Fruit fly (Drosophila melanogaster): ENCODE measurements around the gene CG10301.

CG10301 gene

DNA sequence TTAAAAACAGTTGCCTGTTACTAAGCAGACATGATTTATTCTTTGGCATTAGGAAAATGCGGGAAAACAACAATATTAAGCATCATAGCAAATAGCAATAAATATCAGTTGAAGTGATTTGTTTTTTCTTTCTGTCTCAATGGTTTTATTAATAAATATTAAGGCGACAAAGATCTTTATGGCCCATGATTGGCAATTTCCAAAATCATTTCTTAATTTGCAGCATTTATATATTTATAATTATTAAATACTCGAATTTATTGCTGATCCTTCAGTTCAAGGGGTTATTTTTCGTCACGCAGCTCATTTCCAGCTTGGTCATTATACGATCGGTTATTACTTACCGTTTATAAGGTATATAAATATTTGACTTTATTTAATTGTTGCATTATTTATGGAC lies 17.7 kb downstream of the CG10301 start:
- TF ChIP-seq CG8478 (optimal IDR thresholded peaks at IDR 0.05), result no peak
- no peak for TF ChIP-seq usp (GFP tag; optimal IDR thresholded peaks at IDR 0.05)
- no peak for TF ChIP-seq EcR (GFP tag; optimal IDR thresholded peaks at IDR 0.05)
- no peak for TF ChIP-seq pan (optimal IDR thresholded peaks at IDR 0.05)
- TF ChIP-seq Dll (optimal IDR thresholded peaks at IDR 0.05), result no peak
- TF ChIP-seq psq (optimal IDR thresholded peaks at IDR 0.05), result no peak

DNA sequence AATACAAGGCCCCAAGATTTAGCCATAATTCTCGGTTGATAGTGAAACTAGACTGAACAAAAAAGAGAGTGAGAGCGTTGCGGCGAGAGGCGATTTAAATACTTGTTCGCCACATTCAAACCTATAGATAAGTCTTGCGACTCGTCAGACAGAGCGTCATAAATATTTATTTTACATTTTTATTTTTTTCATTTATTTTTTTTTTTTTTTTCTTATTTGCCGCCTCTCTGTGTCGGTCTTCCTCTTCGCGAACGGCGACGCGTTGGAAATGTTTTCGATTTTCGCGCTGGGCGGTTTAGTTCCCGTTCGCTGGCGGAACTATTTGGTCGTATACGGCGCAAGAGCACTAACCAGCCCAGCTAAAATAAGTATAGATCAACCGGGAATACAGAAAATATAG lies 18.1 kb downstream of the CG10301 start:
- TF ChIP-seq pan (optimal IDR thresholded peaks at IDR 0.05), result no peak
- TF ChIP-seq psq (optimal IDR thresholded peaks at IDR 0.05), result no peak
- no peak for TF ChIP-seq usp (GFP tag; optimal IDR thresholded peaks at IDR 0.05)
- no peak for TF ChIP-seq CG8478 (optimal IDR thresholded peaks at IDR 0.05)
- no peak for TF ChIP-seq Dll (optimal IDR thresholded peaks at IDR 0.05)
- no peak for TF ChIP-seq EcR (GFP tag; optimal IDR thresholded peaks at IDR 0.05)

- TF ChIP-seq psq (optimal IDR thresholded peaks at IDR 0.05) (no peak), CG8478 (optimal IDR thresholded peaks at IDR 0.05) (no peak), Dll (optimal IDR thresholded peaks at IDR 0.05) (no peak), pan (optimal IDR thresholded peaks at IDR 0.05) (no peak), usp (GFP tag; optimal IDR thresholded peaks at IDR 0.05) (no peak), EcR (GFP tag; optimal IDR thresholded peaks at IDR 0.05) (no peak)
These were observed 19.1 kb downstream of the CG10301 start for dm6 chr3R:23729066-23729465.

DNA sequence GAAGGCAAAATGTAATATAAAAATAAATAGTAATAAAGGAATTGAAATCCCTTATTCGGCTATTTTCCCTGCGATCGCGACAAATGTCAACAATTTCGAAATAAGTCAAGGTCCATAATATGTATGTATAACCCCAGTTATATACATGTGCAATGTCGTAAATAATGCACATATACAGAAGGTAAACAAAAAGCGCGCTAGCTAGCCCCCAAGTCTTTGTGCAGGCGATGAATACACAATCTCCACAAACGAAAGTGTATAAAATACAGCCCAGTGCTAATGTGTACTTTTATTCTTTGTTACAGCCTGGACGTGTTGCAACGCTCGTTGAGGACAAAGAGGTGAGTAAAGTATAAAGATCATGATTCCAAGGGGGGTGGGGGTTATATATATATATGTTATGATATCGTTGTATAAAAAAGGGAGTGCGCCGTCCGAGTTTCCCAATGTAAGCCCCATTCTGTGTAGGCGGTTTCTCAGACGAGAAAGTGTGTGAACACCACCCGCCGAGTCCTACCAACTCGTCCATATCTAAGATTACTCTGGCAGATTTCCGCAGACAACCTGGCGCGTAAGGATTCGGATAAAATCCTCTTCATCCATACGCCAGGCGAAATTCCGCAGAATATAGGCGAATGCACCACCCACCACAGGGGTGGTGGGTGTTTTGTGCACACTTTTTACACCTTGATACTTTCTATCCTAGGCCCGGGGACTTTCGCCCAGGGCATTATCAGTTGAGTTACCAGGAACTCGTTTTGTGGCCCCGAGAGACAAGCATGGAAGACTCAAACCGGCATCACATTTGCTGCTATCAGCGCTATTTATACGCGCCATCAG lies 19.9 kb downstream of the CG10301 start:
- TF ChIP-seq usp (GFP tag; optimal IDR thresholded peaks at IDR 0.05) (no peak), CG8478 (optimal IDR thresholded peaks at IDR 0.05) (no peak), psq (optimal IDR thresholded peaks at IDR 0.05) (no peak), Dll (optimal IDR thresholded peaks at IDR 0.05) (no peak), EcR (GFP tag; optimal IDR thresholded peaks at IDR 0.05) (no peak), pan (optimal IDR thresholded peaks at IDR 0.05) (no peak)

- TF ChIP-seq EcR (GFP tag; optimal IDR thresholded peaks at IDR 0.05), result no peak
- TF ChIP-seq psq (optimal IDR thresholded peaks at IDR 0.05), result no peak
- TF ChIP-seq Dll (optimal IDR thresholded peaks at IDR 0.05), result no peak
- TF ChIP-seq CG8478 (optimal IDR thresholded peaks at IDR 0.05), result no peak
- no peak for TF ChIP-seq pan (optimal IDR thresholded peaks at IDR 0.05)
- no peak for TF ChIP-seq usp (GFP tag; optimal IDR thresholded peaks at IDR 0.05)
These were observed 20.5 kb downstream of the CG10301 start for dm6 chr3R:23730472-23730801.

DNA sequence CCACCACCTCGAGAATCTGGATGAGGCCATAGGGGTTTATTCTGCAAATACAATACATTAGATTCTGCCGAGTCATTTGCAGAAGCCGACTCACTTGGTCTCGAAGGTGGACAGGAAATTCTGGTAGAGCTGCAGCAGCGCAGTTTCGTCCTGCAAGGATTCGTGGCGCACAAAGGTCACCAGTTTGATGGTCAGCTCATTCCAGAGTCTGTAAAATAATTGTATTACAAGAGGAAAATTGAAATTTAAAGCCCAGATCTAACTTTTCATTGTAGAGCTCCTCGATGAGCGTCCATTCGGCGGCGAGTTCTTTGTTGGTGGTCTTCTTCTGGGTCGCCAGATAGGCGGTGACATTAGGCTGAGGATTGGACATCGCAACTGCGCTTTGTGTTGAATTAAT lies 22.6 kb downstream of the CG10301 start:
- TF ChIP-seq usp (GFP tag; optimal IDR thresholded peaks at IDR 0.05), result no peak

- no peak for TF ChIP-seq EcR (GFP tag; optimal IDR thresholded peaks at IDR 0.05)
- no peak for TF ChIP-seq Dll (optimal IDR thresholded peaks at IDR 0.05)
- no peak for TF ChIP-seq pan (optimal IDR thresholded peaks at IDR 0.05)
- no peak for TF ChIP-seq psq (optimal IDR thresholded peaks at IDR 0.05)
- no peak for TF ChIP-seq CG8478 (optimal IDR thresholded peaks at IDR 0.05)
- TF ChIP-seq usp (GFP tag; optimal IDR thresholded peaks at IDR 0.05), result no peak
These were observed 23.1 kb downstream of the CG10301 start, which contains the start of the genes Hmgcr and Rpn9 for dm6 chr3R:23732990-23733512. TSS of gene Hmgcr (plus strand) at chr3R:23733324. TSS of gene Rpn9 (minus strand) at chr3R:23733462.

dm6 chr3R:23733771-23734170 lies 23.8 kb downstream of the CG10301 start:
- TF ChIP-seq Dll (optimal IDR thresholded peaks at IDR 0.05), result no peak
- no peak for TF ChIP-seq usp (GFP tag; optimal IDR thresholded peaks at IDR 0.05)
- TF ChIP-seq psq (optimal IDR thresholded peaks at IDR 0.05), result no peak

DNA sequence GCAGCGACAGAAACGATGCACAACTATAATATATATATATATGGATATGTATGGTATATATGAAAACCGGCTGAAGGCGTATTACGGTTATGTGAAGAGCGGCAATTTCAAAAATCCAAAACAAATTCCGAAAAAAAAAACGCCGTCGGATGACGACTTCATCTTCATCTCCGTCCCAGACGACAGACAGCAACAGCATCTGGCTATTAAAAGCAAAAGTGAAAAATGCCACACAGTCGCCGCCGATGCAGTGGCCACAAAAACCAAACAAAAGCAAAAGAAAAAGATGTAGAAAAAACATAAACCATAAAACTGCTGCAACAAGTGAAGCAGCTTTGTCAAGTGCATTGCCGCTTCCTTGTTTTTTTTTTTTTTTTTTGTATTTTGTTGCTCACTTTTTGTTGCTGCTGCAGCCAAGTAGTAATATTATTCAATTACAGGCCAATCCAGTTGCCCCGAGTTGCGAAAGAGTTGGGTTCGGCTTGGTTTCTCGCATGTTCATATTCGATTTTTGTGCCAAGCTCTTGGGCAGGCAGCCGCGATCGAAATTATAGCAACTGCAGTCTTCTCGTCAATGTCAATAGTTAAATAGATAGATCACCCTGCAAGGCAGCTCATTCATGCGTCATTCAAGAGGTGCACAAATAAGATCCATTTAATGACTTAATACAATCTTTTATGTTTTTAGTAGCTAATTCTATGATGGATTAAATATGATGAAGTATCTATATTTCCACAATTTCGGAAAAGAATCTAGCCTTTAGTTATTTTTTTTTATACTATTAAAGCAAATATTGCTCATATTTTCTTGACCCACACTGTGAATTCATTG lies 24.8 kb downstream of the CG10301 start:
- TF ChIP-seq CG8478 (optimal IDR thresholded peaks at IDR 0.05), result no peak
- TF ChIP-seq usp (GFP tag; optimal IDR thresholded peaks at IDR 0.05), result no peak
- TF ChIP-seq psq (optimal IDR thresholded peaks at IDR 0.05), result no peak
- no peak for TF ChIP-seq EcR (GFP tag; optimal IDR thresholded peaks at IDR 0.05)
- TF ChIP-seq pan (optimal IDR thresholded peaks at IDR 0.05), result no peak
- no peak for TF ChIP-seq Dll (optimal IDR thresholded peaks at IDR 0.05)

DNA sequence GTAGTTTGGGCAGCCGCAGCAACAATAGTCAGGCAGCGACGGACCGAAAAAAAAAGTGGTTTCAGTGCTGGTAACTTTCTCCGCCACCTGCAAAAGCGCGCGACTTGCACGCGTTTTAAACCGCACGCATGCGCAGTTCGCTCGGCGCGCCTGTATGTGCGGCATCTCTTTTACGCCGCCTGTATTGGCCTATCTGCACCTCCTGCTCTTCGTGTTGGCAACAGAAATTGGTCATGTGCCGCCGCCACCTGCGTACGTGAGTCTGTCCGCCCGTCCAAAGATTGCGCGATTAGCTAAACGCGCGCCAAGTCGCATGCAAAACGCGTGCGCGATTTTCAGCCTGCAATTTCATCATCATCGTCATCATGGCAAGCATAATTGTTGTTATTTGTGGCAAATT lies 25.7 kb downstream of the CG10301 start:
- TF ChIP-seq EcR (GFP tag; optimal IDR thresholded peaks at IDR 0.05), result no peak
- TF ChIP-seq CG8478 (optimal IDR thresholded peaks at IDR 0.05), result no peak
- TF ChIP-seq Dll (optimal IDR thresholded peaks at IDR 0.05), result no peak
- TF ChIP-seq psq (optimal IDR thresholded peaks at IDR 0.05), result no peak

dm6 chr3R:23736365-23736764 lies 26.4 kb downstream of the CG10301 start:
- TF ChIP-seq psq (optimal IDR thresholded peaks at IDR 0.05), result no peak
- no peak for TF ChIP-seq pan (optimal IDR thresholded peaks at IDR 0.05)
- no peak for TF ChIP-seq Dll (optimal IDR thresholded peaks at IDR 0.05)
